Worm (Caenorhabditis elegans): ENCODE data around the gene tsp-13.
A peak's percentile ranks its signal among the peaks of the same experiment; 100 is the strongest.

Gene tsp-13

DNA sequence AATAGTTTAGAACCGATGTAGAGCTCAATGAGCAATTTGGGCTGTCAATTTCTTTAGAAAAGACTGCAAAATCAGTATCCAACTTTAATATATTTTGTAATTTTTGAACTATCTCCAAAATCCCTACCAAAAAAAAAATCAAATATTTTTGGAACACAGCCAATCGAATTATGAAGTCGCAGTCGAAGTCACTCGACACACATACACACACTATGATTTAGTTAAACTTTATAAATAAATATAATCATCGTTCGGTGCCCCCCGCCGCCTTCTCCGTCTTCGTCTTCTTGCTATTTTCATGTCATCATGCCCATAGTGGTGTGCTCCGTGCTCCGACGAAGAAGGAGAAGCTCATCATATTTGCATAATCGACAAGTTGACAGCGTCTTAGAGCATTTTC lies 23.2 kb downstream of the tsp-13 start:
- TF ChIP-seq lin-39 (tag; optimal IDR thresholded peaks at IDR 0.05), result no peak

DNA sequence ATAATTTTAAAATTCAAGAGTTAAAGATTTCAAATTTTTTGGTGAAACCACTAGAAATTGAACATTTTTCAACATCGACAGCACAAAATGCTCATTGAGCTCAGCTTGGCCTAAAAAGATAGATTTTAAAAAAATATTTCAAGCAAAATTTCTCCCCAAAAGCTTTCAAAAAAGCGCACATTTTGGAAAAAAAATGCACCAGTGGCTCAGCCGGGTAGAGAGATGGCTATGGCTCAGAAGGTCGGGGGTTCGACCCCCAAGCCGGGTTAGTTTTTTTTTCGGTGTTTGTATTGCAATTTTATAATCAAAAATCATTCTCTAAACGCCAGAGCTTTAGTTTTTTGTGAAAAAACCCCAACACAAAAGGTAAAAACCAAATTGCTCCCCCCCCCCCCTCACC lies 23.9 kb downstream of the tsp-13 start:
- TF ChIP-seq hlh-17 (GFP tag; optimal IDR thresholded peaks at IDR 0.05; ENCODE audit: borderline replicate concordance), result no peak
- no peak for TF ChIP-seq ces-1 (GFP tag; optimal IDR thresholded peaks at IDR 0.05)
- TF ChIP-seq aha-1 (tag; optimal IDR thresholded peaks at IDR 0.05), result no peak
- no peak for TF ChIP-seq F16B12.6 (tag; optimal IDR thresholded peaks at IDR 0.05)
- no peak for TF ChIP-seq fkh-8 (tag; optimal IDR thresholded peaks at IDR 0.05)
- no peak for TF ChIP-seq jun-1 (tag; optimal IDR thresholded peaks at IDR 0.05)
- TF ChIP-seq unc-86 (tag; optimal IDR thresholded peaks at IDR 0.05), result no peak
- TF ChIP-seq nhr-19 (GFP tag; conservative IDR thresholded peaks at IDR 0.05), result 0 out of 2 replicates have a peak, but pooled peaks have one; percentile 2

DNA sequence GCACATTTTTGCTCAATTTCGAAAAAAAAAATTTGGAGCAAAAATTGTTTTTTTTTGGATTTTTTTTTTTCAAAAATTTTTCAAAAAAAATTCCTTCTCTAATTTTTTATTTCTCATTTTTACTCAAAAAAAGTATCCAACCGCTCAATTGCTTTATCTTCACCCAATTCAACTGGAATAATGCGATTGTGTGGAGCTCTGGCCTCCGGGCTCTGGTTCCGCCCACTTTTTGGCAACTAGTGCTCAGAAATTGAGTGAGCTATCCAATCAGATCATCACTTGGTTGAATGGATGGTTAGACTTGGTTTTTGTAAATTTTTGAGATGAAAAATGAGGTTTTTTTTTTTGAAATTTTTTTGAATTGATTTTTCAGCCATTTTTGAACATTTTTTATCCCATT lies 25.0 kb downstream of the tsp-13 start:
- TF ChIP-seq elt-2 (tag; optimal IDR thresholded peaks at IDR 0.05) (no peak), lin-14 (GFP tag; optimal IDR thresholded peaks at IDR 0.05) (peak; percentile 5), efl-1 (optimal IDR thresholded peaks at IDR 0.05) (no peak), efl-1 (GFP tag; optimal IDR thresholded peaks at IDR 0.05 in 1 of 2) (peak in 1 of 2 experiments; percentile 49), mab-9 (GFP tag; IDR thresholded peaks at IDR 0.05) (no peak), nhr-84 (tag; optimal IDR thresholded peaks at IDR 0.05) (no peak), nhr-85 (tag) (peak; percentile 17)

DNA sequence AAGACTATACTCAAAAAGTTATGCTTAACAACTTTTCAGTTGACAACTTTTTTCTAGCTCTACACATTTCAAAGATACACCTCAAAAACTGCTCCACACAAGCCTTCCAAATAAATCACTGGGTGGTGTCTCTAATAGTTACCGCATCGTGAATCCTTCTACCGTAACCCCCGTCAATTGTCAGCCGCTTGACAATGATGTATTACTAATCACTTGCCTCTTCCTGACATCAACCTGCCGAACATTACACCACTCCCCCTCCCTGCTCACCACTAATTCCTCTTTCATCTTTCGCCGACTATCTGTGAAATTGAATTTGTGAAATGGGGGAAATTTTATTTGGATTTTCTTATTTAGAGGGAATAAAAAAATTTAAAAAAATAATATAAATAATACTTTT lies 27.8 kb downstream of the tsp-13 start:
- TF ChIP-seq lin-14 (GFP tag; optimal IDR thresholded peaks at IDR 0.05) (peak; percentile 23), nhr-11 (tag; optimal IDR thresholded peaks at IDR 0.05) (no peak), nhr-85 (tag) (peak; percentile 64), aha-1 (tag; optimal IDR thresholded peaks at IDR 0.05) (no peak)

DNA sequence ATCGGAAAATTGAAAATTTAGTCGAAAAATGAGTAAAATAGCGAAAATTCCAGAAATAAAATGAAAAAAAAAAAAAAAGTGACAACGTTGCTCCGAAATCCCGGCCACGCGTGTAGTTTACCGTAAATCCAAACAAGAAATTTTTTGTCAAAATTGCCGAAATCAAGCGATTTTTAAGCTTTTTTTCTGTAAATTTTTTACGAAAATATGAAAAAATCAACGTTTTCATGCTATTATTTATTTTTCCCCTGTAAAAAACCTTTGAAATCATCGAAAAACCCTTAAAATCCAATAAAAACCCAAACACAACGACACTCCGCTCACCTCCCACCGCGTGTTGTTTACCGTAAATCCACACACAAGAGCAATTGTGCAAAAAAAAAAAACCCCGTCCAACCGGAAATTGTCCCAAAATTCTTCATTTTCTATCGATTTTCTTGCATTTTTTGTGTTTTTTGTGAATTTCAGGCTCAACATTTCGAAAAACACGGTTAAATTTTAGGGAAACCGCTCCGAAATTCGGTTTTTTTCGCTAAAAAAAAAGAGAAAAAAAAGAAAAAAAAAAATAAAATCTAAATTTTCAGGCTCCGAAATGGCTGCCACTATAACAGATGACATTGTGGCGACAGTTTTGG lies 36.2 kb downstream of the tsp-13 start, which contains the start of the genes Y39B6A.3 and pph-5:
TSS of gene Y39B6A.3 (minus strand) at position 51 of the 635 bp plus-strand sequence.
TSS of gene pph-5 (plus strand) at position 585 of the 635 bp plus-strand sequence.
- TF ChIP-seq elt-3 (tag; optimal IDR thresholded peaks at IDR 0.05) (no peak), fos-1 (tag; optimal IDR thresholded peaks at IDR 0.05) (no peak), snu-23 (GFP tag; optimal IDR thresholded peaks at IDR 0.05) (peak; percentile 78), unc-30 (tag; optimal IDR thresholded peaks at IDR 0.05) (no peak), C34B4.2 (tag; optimal IDR thresholded peaks at IDR 0.05) (no peak), hpl-2 (GFP tag; optimal IDR thresholded peaks at IDR 0.05) (peak; percentile 7), lir-3 (tag; optimal IDR thresholded peaks at IDR 0.05; ENCODE audit: poor library complexity) (no peak), lsy-2 (tag; optimal IDR thresholded peaks at IDR 0.05) (peak; percentile 42 to 73), irx-1 (tag; optimal IDR thresholded peaks at IDR 0.05) (peak; percentile 59), ztf-11 (tag; optimal IDR thresholded peaks at IDR 0.05) (no peak), nhr-20 (tag; optimal IDR thresholded peaks at IDR 0.05) (no peak), elt-2 (tag; optimal IDR thresholded peaks at IDR 0.05) (no peak), ama-1 (optimal IDR thresholded peaks at IDR 0.05) (no peak), nhr-47 (tag; optimal IDR thresholded peaks at IDR 0.05) (peak; percentile 81), dpl-1 (GFP tag; optimal IDR thresholded peaks at IDR 0.05) (peak; percentile 36 to 52 (median 36)), fkh-4 (tag; optimal IDR thresholded peaks at IDR 0.05; ENCODE audit: borderline replicate concordance) (no peak), mef-2 (tag; optimal IDR thresholded peaks at IDR 0.05) (no peak), lin-39 (tag; optimal IDR thresholded peaks at IDR 0.05) (peak; percentile 23), sox-4 (tag; optimal IDR thresholded peaks at IDR 0.05) (no peak), pag-3 (tag; optimal IDR thresholded peaks at IDR 0.05; ENCODE audit: borderline replicate concordance, insufficient read depth) (no peak), zip-4 (GFP tag; optimal IDR thresholded peaks at IDR 0.05) (no peak), mep-1 (tag; optimal IDR thresholded peaks at IDR 0.05) (peak; percentile 44), ets-5 (GFP tag; IDR thresholded peaks at IDR 0.05) (no peak), lin-35 (GFP tag; optimal IDR thresholded peaks at IDR 0.05) (peak; percentile 49 to 53), tlp-1 (tag; optimal IDR thresholded peaks at IDR 0.05) (no peak), zag-1 (tag; optimal IDR thresholded peaks at IDR 0.05) (no peak), unc-130 (tag; optimal IDR thresholded peaks at IDR 0.05) (no peak), nhr-85 (tag) (peak; percentile 63), skn-1 (tag; optimal IDR thresholded peaks at IDR 0.05) (peak; percentile 9), hlh-17 (GFP tag; optimal IDR thresholded peaks at IDR 0.05; ENCODE audit: borderline replicate concordance) (no peak), unc-62 (GFP tag; optimal IDR thresholded peaks at IDR 0.05) (no peak), nhr-84 (tag; optimal IDR thresholded peaks at IDR 0.05) (no peak), vab-15 (tag; optimal IDR thresholded peaks at IDR 0.05) (no peak)

All from whole organism, L1 larva.